Worm (Caenorhabditis elegans): ENCODE data around the gene Y37H2A.11.

Gene Y37H2A.11

ce11 chrV:18184910-18185309, 43.6 kb downstream of the Y37H2A.11 start, which contains the start of gene C31G12.3:
Gene C31G12.3 (plus strand): TSS chrV:18185210.
- TF ChIP-seq him-1 (tag; optimal IDR thresholded peaks at IDR 0.05) (no peak), dao-5 (tag; optimal IDR thresholded peaks at IDR 0.05) (no peak), W03F9.2 (tag; optimal IDR thresholded peaks at IDR 0.05) (no peak)

DNA sequence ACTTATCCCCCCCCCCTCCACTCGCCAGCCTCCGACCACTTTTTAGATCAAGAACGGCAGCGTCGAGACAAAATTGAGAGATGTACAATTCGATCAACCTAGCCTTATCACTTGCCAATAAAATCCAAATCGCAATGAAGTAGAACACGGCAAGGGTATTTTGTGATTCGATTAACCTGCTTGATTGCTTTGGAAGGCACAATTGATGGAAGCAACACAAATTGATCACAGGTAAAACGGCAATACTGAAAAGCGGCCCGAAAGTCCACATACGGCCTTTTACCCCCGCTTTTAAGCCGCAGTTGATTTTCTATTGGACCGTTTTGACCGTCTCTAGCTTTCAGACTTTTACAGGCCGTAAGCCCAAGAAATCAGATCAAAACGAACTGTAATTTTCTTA, 47.1 kb downstream of the Y37H2A.11 start, which contains the start of gene clec-245:
Gene clec-245, minus strand, starts transcription at position 101 of the 400 bp plus-strand sequence.
- TF ChIP-seq dao-5 (tag; optimal IDR thresholded peaks at IDR 0.05) = no peak
- TF ChIP-seq him-1 (tag; optimal IDR thresholded peaks at IDR 0.05) = no peak
- no peak for TF ChIP-seq W03F9.2 (tag; optimal IDR thresholded peaks at IDR 0.05)

ce11 chrV:18189181-18189580, 47.9 kb downstream of the Y37H2A.11 start, which contains the start of gene clec-246:
Gene clec-246 (plus strand): TSS chrV:18189481.
- no peak for TF ChIP-seq W03F9.2 (tag; optimal IDR thresholded peaks at IDR 0.05)
- no peak for TF ChIP-seq dao-5 (tag; optimal IDR thresholded peaks at IDR 0.05)
- no peak for TF ChIP-seq him-1 (tag; optimal IDR thresholded peaks at IDR 0.05)

- TF ChIP-seq W03F9.2 (tag; optimal IDR thresholded peaks at IDR 0.05) (no peak), dao-5 (tag; optimal IDR thresholded peaks at IDR 0.05) (no peak), him-1 (tag; optimal IDR thresholded peaks at IDR 0.05) (no peak)
These were observed 49.9 kb downstream of the Y37H2A.11 start, which contains the start of gene clec-42 for ce11 chrV:18191128-18191527. Gene clec-42 (plus strand): TSS chrV:18191412.

Measured in whole organism, L4/young adult.